Worm (Caenorhabditis elegans): ENCODE measurements around the gene twk-9.

The twk-9 gene

ce11 chrIV:9692874-9693273 is at the start of gene twk-9:
TSS of gene twk-9 (plus strand) at chrIV:9693174.
- no peak for TF ChIP-seq lin-13 (tag; optimal IDR thresholded peaks at IDR 0.05)
- TF ChIP-seq elt-3 (tag; optimal IDR thresholded peaks at IDR 0.05): no peak
- no peak for TF ChIP-seq ceh-39 (tag; optimal IDR thresholded peaks at IDR 0.05)
- TF ChIP-seq nhr-12 (tag; optimal IDR thresholded peaks at IDR 0.05): no peak
- no peak for TF ChIP-seq hlh-1 (tag; optimal IDR thresholded peaks at IDR 0.05)
- no peak for TF ChIP-seq bed-3 (GFP tag; optimal IDR thresholded peaks at IDR 0.05)
- TF ChIP-seq mep-1 (tag; optimal IDR thresholded peaks at IDR 0.05): no peak
- no peak for TF ChIP-seq mls-2 (tag; optimal IDR thresholded peaks at IDR 0.05)
- TF ChIP-seq unc-39 (tag; optimal IDR thresholded peaks at IDR 0.05): no peak
- no peak for TF ChIP-seq tbx-8 (GFP tag; optimal IDR thresholded peaks at IDR 0.05)
- TF ChIP-seq cnd-1 (tag; optimal IDR thresholded peaks at IDR 0.05): no peak
- TF ChIP-seq unc-62 (GFP tag; optimal IDR thresholded peaks at IDR 0.05): no peak
- TF ChIP-seq ceh-83 (GFP tag; optimal IDR thresholded peaks at IDR 0.05): no peak
- TF ChIP-seq mab-5 (tag; optimal IDR thresholded peaks at IDR 0.05): no peak
- no peak for TF ChIP-seq sptf-1 (tag; optimal IDR thresholded peaks at IDR 0.05)
- no peak for TF ChIP-seq flh-1 (GFP tag; optimal IDR thresholded peaks at IDR 0.05)
- no peak for TF ChIP-seq unc-120 (tag; optimal IDR thresholded peaks at IDR 0.05; ENCODE audit: poor library complexity, severe bottlenecking)

- TF ChIP-seq snpc-4 (tag; optimal IDR thresholded peaks at IDR 0.05) (no peak), elt-3 (tag; optimal IDR thresholded peaks at IDR 0.05) (no peak), nhr-237 (tag; optimal IDR thresholded peaks at IDR 0.05) (no peak), tbx-8 (GFP tag; optimal IDR thresholded peaks at IDR 0.05) (no peak), drap-1 (GFP tag; optimal IDR thresholded peaks at IDR 0.05) (no peak), lin-32 (GFP tag; optimal IDR thresholded peaks at IDR 0.05) (no peak), zip-8 (tag; optimal IDR thresholded peaks at IDR 0.05) (no peak), mab-5 (tag; optimal IDR thresholded peaks at IDR 0.05) (no peak), bed-3 (GFP tag; optimal IDR thresholded peaks at IDR 0.05) (no peak), nhr-28 (tag; optimal IDR thresholded peaks at IDR 0.05) (no peak), unc-120 (tag; optimal IDR thresholded peaks at IDR 0.05; ENCODE audit: poor library complexity, severe bottlenecking) (no peak), unc-39 (tag; optimal IDR thresholded peaks at IDR 0.05) (no peak), pha-4 (tag; optimal IDR thresholded peaks at IDR 0.05) (no peak), ham-2 (GFP tag; optimal IDR thresholded peaks at IDR 0.05) (no peak), ceh-43 (GFP tag; optimal IDR thresholded peaks at IDR 0.05) (no peak), lsy-2 (tag; optimal IDR thresholded peaks at IDR 0.05) (no peak)
Observed at ce11 chrIV:9643188-9643587, 49.8 kb upstream of the twk-9 start, which contains the start of gene degl-2. TSS of gene degl-2 (plus strand) at chrIV:9643488.

- no peak for TF ChIP-seq ztf-11 (tag; optimal IDR thresholded peaks at IDR 0.05)
- no peak for TF ChIP-seq cnd-1 (tag; optimal IDR thresholded peaks at IDR 0.05)
- TF ChIP-seq blmp-1 (tag; optimal IDR thresholded peaks at IDR 0.05): no peak
- no peak for TF ChIP-seq hlh-1 (tag; optimal IDR thresholded peaks at IDR 0.05)
- no peak for TF ChIP-seq snpc-4 (tag; optimal IDR thresholded peaks at IDR 0.05)
- TF ChIP-seq ceh-39 (tag; optimal IDR thresholded peaks at IDR 0.05): no peak
- no peak for TF ChIP-seq sptf-1 (tag; optimal IDR thresholded peaks at IDR 0.05)
- TF ChIP-seq ham-2 (GFP tag; optimal IDR thresholded peaks at IDR 0.05): no peak
- TF ChIP-seq lin-32 (GFP tag; optimal IDR thresholded peaks at IDR 0.05): no peak
- no peak for TF ChIP-seq lin-13 (tag; optimal IDR thresholded peaks at IDR 0.05)
Observed at ce11 chrIV:9647789-9648361, 45.1 kb upstream of the twk-9 start, which contains the start of gene amph-1. TSS of gene amph-1 (minus strand) at chrIV:9647873.

ce11 chrIV:9648682-9649081 is 44.3 kb upstream of the twk-9 start, which contains the start of gene srm-3:
TSS of gene srm-3 (plus strand) at chrIV:9648982.
- no peak for TF ChIP-seq pha-4 (tag; optimal IDR thresholded peaks at IDR 0.05)
- no peak for TF ChIP-seq ceh-43 (GFP tag; optimal IDR thresholded peaks at IDR 0.05)

- TF ChIP-seq zip-8 (tag; optimal IDR thresholded peaks at IDR 0.05) (no peak), nhr-12 (tag; optimal IDR thresholded peaks at IDR 0.05) (no peak), tbx-8 (GFP tag; optimal IDR thresholded peaks at IDR 0.05) (no peak), mls-2 (tag; optimal IDR thresholded peaks at IDR 0.05) (no peak)
Observed at ce11 chrIV:9651234-9651633, 41.7 kb upstream of the twk-9 start, which contains the start of gene chca-1. TSS of gene chca-1 (plus strand) at chrIV:9651394.

ce11 chrIV:9653184-9653583 is 39.8 kb upstream of the twk-9 start, which contains the start of gene F58G6.3:
TSS of gene F58G6.3 (plus strand) at chrIV:9653535.
- TF ChIP-seq drap-1 (GFP tag; optimal IDR thresholded peaks at IDR 0.05) (no peak), blmp-1 (tag; optimal IDR thresholded peaks at IDR 0.05) (no peak), ceh-83 (GFP tag; optimal IDR thresholded peaks at IDR 0.05) (no peak), sptf-1 (tag; optimal IDR thresholded peaks at IDR 0.05) (no peak), nhr-2 (tag; optimal IDR thresholded peaks at IDR 0.05) (no peak), mls-2 (tag; optimal IDR thresholded peaks at IDR 0.05) (no peak), bed-3 (GFP tag; optimal IDR thresholded peaks at IDR 0.05) (no peak), M03D4.4 (tag; optimal IDR thresholded peaks at IDR 0.05) (no peak), elt-3 (tag; optimal IDR thresholded peaks at IDR 0.05) (no peak)

All from whole organism, mixed stage, embryonic.